Worm (Caenorhabditis elegans): ENCODE data around the gene sid-5.

sid-5 gene

DNA sequence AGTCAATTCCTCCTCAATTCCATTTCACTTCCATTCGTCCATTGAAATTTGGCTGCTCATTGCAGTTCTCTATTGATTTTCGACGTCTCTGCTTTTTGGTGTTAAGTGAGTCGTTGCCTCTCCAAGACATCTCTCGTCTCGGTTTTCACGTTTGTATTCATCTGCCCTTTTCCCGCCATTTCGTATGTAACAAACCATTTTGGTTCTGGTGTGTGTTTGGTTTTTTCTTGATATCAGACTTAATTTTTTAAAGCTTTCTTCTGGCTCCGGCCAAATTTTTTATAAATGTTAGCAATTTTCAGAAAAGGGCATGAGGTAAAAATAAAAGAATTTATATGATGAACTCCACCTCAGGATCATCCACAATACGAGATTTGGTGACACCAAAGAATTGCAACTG is 30.9 kb downstream of the sid-5 start, which contains the start of gene C16E9.2:
Gene C16E9.2 (plus strand): TSS at position 301 of the 400 bp plus-strand sequence.
- TF ChIP-seq drap-1 (GFP tag; optimal IDR thresholded peaks at IDR 0.05), result no peak
- TF ChIP-seq lin-13 (tag; optimal IDR thresholded peaks at IDR 0.05), result no peak
- TF ChIP-seq mls-2 (tag; optimal IDR thresholded peaks at IDR 0.05), result no peak
- no peak for TF ChIP-seq blmp-1 (tag; optimal IDR thresholded peaks at IDR 0.05)
- no peak for TF ChIP-seq nhr-28 (tag; optimal IDR thresholded peaks at IDR 0.05)
- TF ChIP-seq tbx-8 (GFP tag; optimal IDR thresholded peaks at IDR 0.05), result no peak
- no peak for TF ChIP-seq nhr-76 (tag; optimal IDR thresholded peaks at IDR 0.05)
- TF ChIP-seq pha-4 (tag; optimal IDR thresholded peaks at IDR 0.05), result no peak
- TF ChIP-seq sem-2 (GFP tag; optimal IDR thresholded peaks at IDR 0.05), result no peak
- TF ChIP-seq sptf-1 (tag; optimal IDR thresholded peaks at IDR 0.05), result no peak
- TF ChIP-seq ztf-11 (tag; optimal IDR thresholded peaks at IDR 0.05), result no peak
- no peak for TF ChIP-seq elt-1 (tag; optimal IDR thresholded peaks at IDR 0.05; ENCODE audit: borderline replicate concordance, insufficient read depth)
- no peak for TF ChIP-seq nhr-2 (tag; optimal IDR thresholded peaks at IDR 0.05)
- TF ChIP-seq unc-62 (GFP tag; optimal IDR thresholded peaks at IDR 0.05), result no peak
- TF ChIP-seq lin-32 (GFP tag; optimal IDR thresholded peaks at IDR 0.05), result no peak
- no peak for TF ChIP-seq bed-3 (GFP tag; optimal IDR thresholded peaks at IDR 0.05)

ce11 chrX:6937742-6938141 is 33.2 kb downstream of the sid-5 start:
- TF ChIP-seq nhr-2 (tag; optimal IDR thresholded peaks at IDR 0.05), result no peak
- no peak for TF ChIP-seq lsy-2 (tag; optimal IDR thresholded peaks at IDR 0.05)
- no peak for TF ChIP-seq mep-1 (tag; optimal IDR thresholded peaks at IDR 0.05)
- no peak for TF ChIP-seq elt-3 (tag; optimal IDR thresholded peaks at IDR 0.05)
- TF ChIP-seq M03D4.4 (tag; optimal IDR thresholded peaks at IDR 0.05), result no peak
- TF ChIP-seq nhr-28 (tag; optimal IDR thresholded peaks at IDR 0.05), result no peak
- TF ChIP-seq snpc-4 (tag; optimal IDR thresholded peaks at IDR 0.05), result no peak
- no peak for TF ChIP-seq ceh-39 (tag; optimal IDR thresholded peaks at IDR 0.05)
- TF ChIP-seq pha-4 (tag; optimal IDR thresholded peaks at IDR 0.05), result no peak
- no peak for TF ChIP-seq ztf-11 (tag; optimal IDR thresholded peaks at IDR 0.05)
- TF ChIP-seq drap-1 (GFP tag; optimal IDR thresholded peaks at IDR 0.05), result no peak
- no peak for TF ChIP-seq hlh-1 (tag; optimal IDR thresholded peaks at IDR 0.05)
- TF ChIP-seq unc-62 (GFP tag; optimal IDR thresholded peaks at IDR 0.05), result no peak
- TF ChIP-seq nhr-237 (tag; optimal IDR thresholded peaks at IDR 0.05), result no peak

DNA sequence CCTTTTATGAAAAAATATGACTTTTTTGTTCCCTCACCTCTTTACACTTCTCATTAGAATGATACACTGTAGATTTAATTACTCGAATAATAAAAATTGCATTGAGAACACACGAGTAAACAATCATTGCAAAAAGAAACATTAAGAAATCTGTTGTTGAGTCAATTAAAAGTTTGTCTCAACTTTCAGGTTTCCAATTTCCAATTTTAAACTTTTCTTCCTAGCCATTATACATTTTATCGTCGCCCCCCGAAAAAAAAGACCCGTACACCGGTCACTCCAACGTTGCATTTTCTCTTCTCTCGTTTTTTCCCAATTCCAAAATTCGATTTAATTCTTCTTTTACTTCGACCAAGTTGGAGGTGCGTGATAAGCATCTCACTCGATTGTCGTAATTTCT is 35.4 kb downstream of the sid-5 start, which contains the start of gene C16E9.1:
Gene C16E9.1 (plus strand): TSS at position 301 of the 400 bp plus-strand sequence.
- TF ChIP-seq ceh-43 (GFP tag; optimal IDR thresholded peaks at IDR 0.05) (no peak), unc-39 (tag; optimal IDR thresholded peaks at IDR 0.05) (no peak), hlh-1 (tag; optimal IDR thresholded peaks at IDR 0.05) (no peak), nhr-28 (tag; optimal IDR thresholded peaks at IDR 0.05) (no peak), elt-3 (tag; optimal IDR thresholded peaks at IDR 0.05) (no peak), nhr-12 (tag; optimal IDR thresholded peaks at IDR 0.05) (no peak), ceh-39 (tag; optimal IDR thresholded peaks at IDR 0.05) (no peak), ceh-83 (GFP tag; optimal IDR thresholded peaks at IDR 0.05) (no peak), ces-1 (GFP tag; optimal IDR thresholded peaks at IDR 0.05) (no peak), drap-1 (GFP tag; optimal IDR thresholded peaks at IDR 0.05) (no peak), mep-1 (tag; optimal IDR thresholded peaks at IDR 0.05) (no peak), blmp-1 (tag; optimal IDR thresholded peaks at IDR 0.05) (no peak), cnd-1 (tag; optimal IDR thresholded peaks at IDR 0.05) (no peak)

ce11 chrX:6940775-6941174 is 36.3 kb downstream of the sid-5 start:
- TF ChIP-seq ztf-11 (tag; optimal IDR thresholded peaks at IDR 0.05) (no peak), drap-1 (GFP tag; optimal IDR thresholded peaks at IDR 0.05) (no peak), bed-3 (GFP tag; optimal IDR thresholded peaks at IDR 0.05) (no peak), lsy-2 (tag; optimal IDR thresholded peaks at IDR 0.05) (no peak), ham-2 (GFP tag; optimal IDR thresholded peaks at IDR 0.05) (no peak), blmp-1 (tag; optimal IDR thresholded peaks at IDR 0.05) (no peak), mep-1 (tag; optimal IDR thresholded peaks at IDR 0.05) (no peak), elt-3 (tag; optimal IDR thresholded peaks at IDR 0.05) (no peak), nhr-12 (tag; optimal IDR thresholded peaks at IDR 0.05) (no peak), sem-2 (GFP tag; optimal IDR thresholded peaks at IDR 0.05) (no peak), unc-120 (tag; optimal IDR thresholded peaks at IDR 0.05; ENCODE audit: poor library complexity, severe bottlenecking) (no peak), lin-13 (tag; optimal IDR thresholded peaks at IDR 0.05) (no peak), elt-1 (tag; optimal IDR thresholded peaks at IDR 0.05; ENCODE audit: borderline replicate concordance, insufficient read depth) (no peak), ces-1 (GFP tag; optimal IDR thresholded peaks at IDR 0.05) (no peak), tbx-8 (GFP tag; optimal IDR thresholded peaks at IDR 0.05) (no peak), flh-1 (GFP tag; optimal IDR thresholded peaks at IDR 0.05) (no peak), mab-5 (tag; optimal IDR thresholded peaks at IDR 0.05) (no peak)

Data from whole organism, mixed stage, embryonic.